Worm (Caenorhabditis elegans): ENCODE data around the gene R10E4.7.

DNA sequence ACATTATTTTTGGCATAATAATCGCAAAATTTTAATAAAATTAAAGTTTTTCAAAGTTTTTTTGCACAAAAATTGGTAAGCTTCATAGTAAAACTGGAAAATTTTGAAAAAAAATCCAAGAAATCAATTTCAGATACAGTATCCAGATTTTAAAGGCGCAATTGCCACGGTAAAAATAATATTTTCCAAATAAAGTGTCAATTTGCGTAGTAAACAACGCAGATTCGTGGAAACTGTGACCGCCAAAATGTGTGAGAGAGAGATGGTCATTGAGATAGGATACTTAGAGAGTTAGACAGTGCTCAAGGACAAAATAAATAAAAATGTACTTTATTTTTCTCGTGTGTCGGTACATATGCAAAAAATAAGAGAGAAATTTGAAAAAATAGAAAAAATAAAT lies 8.2 kb downstream of the R10E4.7 start:
- TF ChIP-seq ama-1 (optimal IDR thresholded peaks at IDR 0.05) (no peak), pha-4 (tag; optimal IDR thresholded peaks at IDR 0.05) (no peak), ceh-18 (tag; optimal IDR thresholded peaks at IDR 0.05) (no peak), ceh-9 (tag; optimal IDR thresholded peaks at IDR 0.05) (no peak), mec-3 (tag; optimal IDR thresholded peaks at IDR 0.05; ENCODE audit: borderline replicate concordance) (no peak), nhr-11 (tag; optimal IDR thresholded peaks at IDR 0.05) (no peak), tbx-2 (tag; optimal IDR thresholded peaks at IDR 0.05) (no peak), odd-2 (tag; optimal IDR thresholded peaks at IDR 0.05) (no peak), ttx-3 (tag; optimal IDR thresholded peaks at IDR 0.05) (no peak), ceh-24 (tag; optimal IDR thresholded peaks at IDR 0.05) (no peak), madf-2 (tag; optimal IDR thresholded peaks at IDR 0.05) (no peak), fkh-10 (GFP tag; optimal IDR thresholded peaks at IDR 0.05) (no peak), pha-2 (tag; optimal IDR thresholded peaks at IDR 0.05) (no peak)

Measured in whole organism, late embryonic.